Worm (Caenorhabditis elegans): Measurements from ENCODE around the gene emc-3.

DNA sequence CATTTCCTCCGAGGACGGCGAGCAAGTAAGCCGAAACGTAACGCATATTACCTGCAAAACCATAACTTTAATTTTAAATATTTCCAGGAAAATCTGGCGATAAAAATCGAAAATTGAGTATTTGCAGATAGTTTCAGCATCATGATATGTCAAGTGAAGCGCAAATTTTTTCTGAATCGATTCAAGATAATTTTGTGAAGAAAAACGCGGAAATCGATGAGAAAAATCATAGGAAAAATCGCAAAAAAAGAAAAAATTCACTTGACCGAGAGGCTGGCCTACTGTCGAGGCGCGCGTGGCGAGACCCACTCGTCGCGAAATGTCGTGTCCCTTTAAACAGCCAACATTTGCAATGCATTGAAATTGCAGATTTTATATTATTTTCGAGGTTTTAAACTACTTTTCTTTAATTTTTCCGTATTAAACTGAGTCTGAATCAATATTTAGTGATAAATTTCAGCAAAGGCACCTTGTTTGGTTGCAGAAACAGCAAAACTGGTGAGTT lies 11.4 kb downstream of the emc-3 start, which contains the start of the genes rla-2, popl-7 and Y62E10A.24:
- TF ChIP-seq lir-3 (tag; optimal IDR thresholded peaks at IDR 0.05; ENCODE audit: poor library complexity) (no peak), rnt-1 (tag; optimal IDR thresholded peaks at IDR 0.05) (no peak), pqm-1 (tag; optimal IDR thresholded peaks at IDR 0.05) (no peak), nhr-11 (tag; optimal IDR thresholded peaks at IDR 0.05) (no peak), sptf-1 (tag; optimal IDR thresholded peaks at IDR 0.05) (no peak), elt-3 (tag; optimal IDR thresholded peaks at IDR 0.05) (no peak), snpc-4 (tag; optimal IDR thresholded peaks at IDR 0.05) (no peak), nhr-12 (tag; optimal IDR thresholded peaks at IDR 0.05) (no peak), ztf-11 (tag; optimal IDR thresholded peaks at IDR 0.05) (no peak), nhr-47 (tag; optimal IDR thresholded peaks at IDR 0.05) (peak; percentile 8)

Data from whole organism, L1 larva.